Worm (Caenorhabditis elegans) whole organism, midembryonic: Measurements from ENCODE around the gene Y34B4A.4.

Experiments used
- T22C8.4 ChIP-seq: fragments of 200-800 bp; sonication (Bioruptor generic); IDR thresholded peaks from 2 replicates; pipeline ENCODE4 v1.3.6; 2022; ENCODE audit warnings: missing genetic modification characterization, missing compliant biosample characterization
- cog-1 ChIP-seq: sonication (generic microtip); optimal IDR thresholded peaks from 2 replicates; lab custom pipeline; 2016; ENCODE audit warnings: missing genetic modification characterization, missing compliant biosample characterization
- flt-1 ChIP-seq: fragments of 200-800 bp; sonication (Bioruptor generic); IDR thresholded peaks from 2 replicates; pipeline ENCODE4 v1.3.6; 2022; ENCODE audit warnings: missing genetic modification characterization, missing compliant biosample characterization
- klf-2 ChIP-seq: fragments of 200-800 bp; sonication (Bioruptor generic); conservative IDR thresholded peaks from 2 replicates; pipeline ENCODE4 v1.3.6; 2022; ENCODE audit warnings: missing genetic modification reagents, missing genetic modification characterization, missing compliant biosample characterization
- med-1 ChIP-seq: sonication (generic microtip); optimal IDR thresholded peaks from 2 replicates; lab custom pipeline; 2017; ENCODE audit warnings: missing genetic modification characterization, mild to moderate bottlenecking, missing compliant biosample characterization, antibody characterized with exemption, missing genetic modification reagents; ENCODE audit not compliant: insufficient read depth
- ref-1 ChIP-seq: fragments of 200-800 bp; sonication (Bioruptor generic); conservative IDR thresholded peaks from 2 replicates; pipeline ENCODE4 v1.3.6; 2022; ENCODE audit warnings: missing genetic modification reagents, missing genetic modification characterization, missing compliant biosample characterization
- tab-1 ChIP-seq: fragments of 200-800 bp; sonication (Bioruptor generic); IDR thresholded peaks from 2 replicates; pipeline ENCODE4 v1.3.6; 2022; ENCODE audit warnings: missing genetic modification characterization, missing compliant biosample characterization
- ztf-23 ChIP-seq: fragments of 200-800 bp; sonication (Bioruptor generic); IDR thresholded peaks from 2 replicates; pipeline ENCODE4 v1.3.6; 2022; ENCODE audit warnings: missing genetic modification reagents, missing genetic modification characterization, missing compliant biosample characterization
- ztf-29 ChIP-seq: fragments of 200-800 bp; sonication (Bioruptor generic); IDR thresholded peaks from 2 replicates; pipeline ENCODE4 v1.3.6; 2022; ENCODE audit warnings: missing genetic modification reagents, missing genetic modification characterization, missing compliant biosample characterization

- TF ChIP-seq cog-1 (peak; percentile 10), flt-1 (GFP tag; lab: Robert Waterston, UW) (no peak; the same call in 1 of the 2 replicates), tab-1 (GFP tag; lab: Robert Waterston, UW) (no peak), T22C8.4 (GFP tag; lab: Robert Waterston, UW) (no peak), ztf-23 (GFP tag; lab: Robert Waterston, UW) (no peak), ztf-29 (no peak), klf-2 (no peak), med-1 (GFP tag; lab: Kevin White, UChicago) (no peak), ref-1 (GFP tag; lab: Robert Waterston, UW) (no peak)
These were observed 20.1 kb upstream of the Y34B4A.4 start, which contains the start of gene Y34B4A.7 for ce11 chrX:5244041-5244440.
